Worm (Caenorhabditis elegans) whole organism, L1 larva: ENCODE measurements around the gene aly-3.

ENCODE experiments used
- C16A3.4 ChIP-seq: fragments of 150-350 bp; optimal IDR thresholded peaks from 2 replicates; lab custom pipeline; 2014; ENCODE audit warnings: missing biosample characterization, missing genetic modification characterization
- F16B12.6 ChIP-seq: fragments of 150-350 bp; optimal IDR thresholded peaks from 2 replicates; lab custom pipeline; 2014; ENCODE audit warnings: missing biosample characterization, missing genetic modification characterization
- aha-1 ChIP-seq: fragments of 150-350 bp; optimal IDR thresholded peaks from 2 replicates; lab custom pipeline; 2014; ENCODE audit warnings: missing biosample characterization, missing genetic modification characterization
- blmp-1 ChIP-seq: fragments of 150-350 bp; optimal IDR thresholded peaks from 2 replicates; lab custom pipeline; 2014; ENCODE audit warnings: missing biosample characterization, missing genetic modification characterization
- ceh-63 ChIP-seq: fragments of 200-800 bp; sonication (Bioruptor generic); optimal IDR thresholded peaks from 2 replicates; lab custom pipeline; 2018; ENCODE audit warnings: mild to moderate bottlenecking, missing genetic modification characterization, missing compliant biosample characterization
- ceh-82 ChIP-seq, 3 experiments: fragments of 150-350 bp in 1 of 3; sonication (generic microtip) in 2 of 3; optimal IDR thresholded peaks; 2 replicates each; lab custom pipeline; 2014 to 2017; ENCODE audit warnings: missing biosample characterization in 3 of 3, missing genetic modification characterization in 3 of 3
- dpl-1 ChIP-seq, 3 experiments: fragments of 150-350 bp in 2 of 3; sonication (generic microtip) in 1 of 3; optimal IDR thresholded peaks; 2 replicates each; lab custom pipeline; 2014 to 2017; ENCODE audit warnings: missing biosample characterization in 3 of 3, missing genetic modification characterization in 3 of 3, missing genetic modification reagents in 3 of 3
- efl-1 ChIP-seq, 4 experiments: fragments of 150-350 bp; optimal IDR thresholded peaks in 3 of 4; peaks in 1 of 4; 1 replicate in 1 of 4; 2 replicates in 3 of 4; lab custom pipeline; 2014; ENCODE audit warnings: missing biosample characterization in 2 of 4, missing genetic modification characterization in 2 of 4, missing genetic modification reagents in 2 of 4
- efl-3 ChIP-seq: fragments of 200-800 bp; sonication (Bioruptor generic); optimal IDR thresholded peaks from 2 replicates; lab custom pipeline; 2018; ENCODE audit warnings: mild to moderate bottlenecking, missing genetic modification characterization, missing compliant biosample characterization
- fkh-10 ChIP-seq: sonication (generic microtip); optimal IDR thresholded peaks from 2 replicates; lab custom pipeline; 2017; ENCODE audit warnings: missing biosample characterization, missing genetic modification reagents, missing genetic modification characterization
- fkh-4 ChIP-seq: sonication (generic microtip); optimal IDR thresholded peaks from 2 replicates; lab custom pipeline; 2016; ENCODE audit warnings: missing compliant biosample characterization, missing genetic modification characterization, borderline replicate concordance
- isw-1 ChIP-seq: fragments of 200-800 bp; sonication (Bioruptor generic); IDR thresholded peaks from 2 replicates; pipeline ENCODE4 v1.3.6; 2022; ENCODE audit warnings: missing genetic modification characterization, missing compliant biosample characterization
- lin-13 ChIP-seq: fragments of 150-350 bp; optimal IDR thresholded peaks from 2 replicates; lab custom pipeline; 2014; ENCODE audit warnings: missing biosample characterization, missing genetic modification reagents, missing genetic modification characterization
- lin-14 ChIP-seq: fragments of 200-800 bp; sonication (Bioruptor generic); optimal IDR thresholded peaks from 2 replicates; lab custom pipeline; 2018; ENCODE audit warnings: mild to moderate bottlenecking, missing genetic modification characterization, moderate library complexity, missing compliant biosample characterization
- lin-15B ChIP-seq: fragments of 150-350 bp; sonication (generic microtip); optimal IDR thresholded peaks from 3 replicates; lab custom pipeline; 2014; ENCODE audit warnings: missing biosample characterization, missing genetic modification characterization
- lin-35 ChIP-seq, 2 experiments: fragments of 150-350 bp; optimal IDR thresholded peaks; 2 replicates each; lab custom pipeline; 2014; ENCODE audit warnings: missing biosample characterization in 2 of 2, missing genetic modification characterization in 2 of 2, missing genetic modification reagents in 2 of 2
- lsy-2 ChIP-seq, 2 experiments: fragments of 150-350 bp; optimal IDR thresholded peaks; 2 replicates each; lab custom pipeline; 2014; ENCODE audit warnings: missing biosample characterization in 2 of 2, missing genetic modification characterization in 2 of 2
- mab-9 ChIP-seq: fragments of 200-800 bp; sonication (Bioruptor generic); IDR thresholded peaks from 2 replicates; pipeline ENCODE4 v1.3.6; 2022; ENCODE audit warnings: missing genetic modification reagents, missing genetic modification characterization, missing compliant biosample characterization
- mdl-1 ChIP-seq, 2 experiments: fragments of 150-350 bp; optimal IDR thresholded peaks; 2 replicates each; lab custom pipeline; 2014 to 2017; ENCODE audit warnings: missing biosample characterization in 2 of 2, missing genetic modification characterization in 2 of 2, inconsistent platforms in 1 of 2
- mep-1 ChIP-seq: fragments of 150-350 bp; optimal IDR thresholded peaks from 2 replicates; lab custom pipeline; 2014; ENCODE audit warnings: missing biosample characterization, missing genetic modification characterization
- nhr-20 ChIP-seq: sonication (generic microtip); optimal IDR thresholded peaks from 2 replicates; lab custom pipeline; 2016; ENCODE audit warnings: mild to moderate bottlenecking, missing genetic modification characterization, missing compliant biosample characterization
- nhr-47 ChIP-seq: sonication (generic microtip); optimal IDR thresholded peaks from 2 replicates; lab custom pipeline; 2016; ENCODE audit warnings: mild to moderate bottlenecking, missing genetic modification characterization, moderate library complexity, missing compliant biosample characterization
- nhr-71 ChIP-seq: sonication (generic microtip); optimal IDR thresholded peaks from 2 replicates; lab custom pipeline; 2016; ENCODE audit warnings: mild to moderate bottlenecking, missing genetic modification characterization, moderate library complexity, missing compliant biosample characterization
- rnt-1 ChIP-seq: sonication (generic microtip); optimal IDR thresholded peaks from 2 replicates; lab custom pipeline; 2016; ENCODE audit warnings: mild to moderate bottlenecking, missing genetic modification characterization, moderate library complexity, missing compliant biosample characterization
- skn-1 ChIP-seq: fragments of 150-350 bp; optimal IDR thresholded peaks from 2 replicates; lab custom pipeline; 2014; ENCODE audit warnings: missing biosample characterization, missing genetic modification characterization
- snu-23 ChIP-seq: sonication (generic microtip); optimal IDR thresholded peaks from 2 replicates; lab custom pipeline; 2016; ENCODE audit warnings: missing genetic modification characterization, missing compliant biosample characterization
- swsn-7 ChIP-seq: sonication (generic microtip); optimal IDR thresholded peaks from 2 replicates; lab custom pipeline; 2016; ENCODE audit warnings: missing genetic modification characterization, missing compliant biosample characterization
- tbx-2 ChIP-seq: sonication (generic microtip); optimal IDR thresholded peaks from 2 replicates; lab custom pipeline; 2016; ENCODE audit warnings: missing genetic modification characterization, missing compliant biosample characterization
- tlp-1 ChIP-seq: fragments of 150-350 bp; optimal IDR thresholded peaks from 2 replicates; lab custom pipeline; 2014; ENCODE audit warnings: missing biosample characterization, missing genetic modification characterization
- unc-62 ChIP-seq: fragments of 150-350 bp; optimal IDR thresholded peaks from 2 replicates; lab custom pipeline; 2014; ENCODE audit warnings: missing biosample characterization, missing genetic modification reagents, missing genetic modification characterization
- unc-86 ChIP-seq: sonication (generic microtip); optimal IDR thresholded peaks from 2 replicates; lab custom pipeline; 2016; ENCODE audit warnings: missing genetic modification characterization, missing compliant biosample characterization
- zip-4 ChIP-seq: fragments of 200-800 bp; sonication (Bioruptor generic); optimal IDR thresholded peaks from 2 replicates; lab custom pipeline; 2018; ENCODE audit warnings: mild to moderate bottlenecking, missing genetic modification characterization, moderate library complexity, missing compliant biosample characterization

Gene aly-3

DNA sequence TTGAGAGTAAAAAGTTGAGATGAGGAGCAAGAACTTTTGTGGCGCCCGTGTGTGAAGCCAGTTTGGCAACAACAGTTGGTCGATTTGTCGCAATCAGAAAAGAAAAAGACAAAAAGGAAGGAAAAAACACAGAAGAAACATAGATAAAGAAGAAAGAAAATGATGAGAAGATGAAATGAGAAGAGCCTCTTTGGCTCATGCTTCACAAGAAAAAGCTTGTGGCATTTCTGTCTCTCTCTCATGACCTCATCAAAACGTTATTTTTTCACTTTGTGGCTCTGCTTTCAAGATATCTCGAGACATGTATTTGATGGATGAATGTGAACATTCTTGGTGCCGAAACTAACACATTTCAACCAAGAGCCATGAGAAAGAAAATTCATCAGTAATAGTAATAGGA, 10.0 kb upstream of the aly-3 start (continued):
- TF ChIP-seq unc-62 (GFP tag; lab: Kevin White, UChicago), result no peak
- no peak for TF ChIP-seq mdl-1 (tag; optimal IDR thresholded peaks at IDR 0.05; lab: Kevin White, UChicago)
- TF ChIP-seq, all 84 proteins: peak for 11

- no peak for TF ChIP-seq efl-3 (GFP tag; lab: Kevin White, UChicago)
- no peak for TF ChIP-seq aha-1 (tag; lab: Kevin White, UChicago)
- TF ChIP-seq zip-4 (GFP tag; lab: Kevin White, UChicago), result no peak
- TF ChIP-seq tbx-2 (tag; lab: Kevin White, UChicago), result peak; percentile 19
- TF ChIP-seq lsy-2 (tag; optimal IDR thresholded peaks at IDR 0.05; lab: Kevin White, UChicago), result peak in 1 of 2 experiments; percentile 45
- TF ChIP-seq nhr-47, result peak; percentile 38
- TF ChIP-seq rnt-1, result peak; percentile 28
- TF ChIP-seq ceh-63 (GFP tag; lab: Kevin White, UChicago), result peak; percentile 56
- peak in 1 of 3 experiments; percentile 6 for TF ChIP-seq ceh-82 (tag; optimal IDR thresholded peaks at IDR 0.05; lab: Kevin White, UChicago)
- peak; percentile 84 for TF ChIP-seq lin-14 (GFP tag; lab: Kevin White, UChicago)
- peak; percentile 76 for TF ChIP-seq fkh-10 (GFP tag; lab: Kevin White, UChicago)
- peak; percentile 51 for TF ChIP-seq nhr-71 (tag; lab: Kevin White, UChicago)
- peak in 1 of 2 experiments; percentile 5 for TF ChIP-seq efl-1 (optimal IDR thresholded peaks at IDR 0.05; lab: Kevin White, UChicago)
- no peak for TF ChIP-seq efl-1 (GFP tag; optimal IDR thresholded peaks at IDR 0.05 in 1 of 2; lab: Kevin White, UChicago)
- TF ChIP-seq unc-86 (tag; lab: Kevin White, UChicago), result no peak
- no peak for TF ChIP-seq mab-9 (GFP tag; lab: Robert Waterston, UW)
- peak; percentile 28 for TF ChIP-seq snu-23 (GFP tag; lab: Kevin White, UChicago)
- TF ChIP-seq swsn-7 (tag; lab: Kevin White, UChicago), result peak; percentile 16
- TF ChIP-seq, all 84 proteins: peak for 12
These were observed 8.6 kb upstream of the aly-3 start for ce11 chrIV:12114498-12114897.

DNA sequence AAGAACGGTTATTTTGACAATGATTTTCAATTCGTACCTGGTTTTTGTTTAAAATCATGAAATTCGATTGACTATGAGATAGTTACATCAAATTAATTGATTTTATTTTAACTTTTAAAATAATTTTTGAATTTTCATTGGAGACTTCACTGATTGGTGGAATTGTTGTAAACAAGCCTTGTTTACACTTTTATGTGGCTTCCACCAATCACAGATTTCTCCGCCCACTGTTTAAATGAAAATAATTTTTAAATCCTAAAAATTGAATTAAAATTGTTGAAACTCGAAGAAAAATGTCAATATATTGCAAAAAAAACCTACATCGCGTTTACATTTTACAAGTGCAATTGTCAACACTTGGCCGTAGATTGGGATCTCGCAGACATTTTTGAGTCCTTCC, 2.5 kb upstream of the aly-3 start:
- TF ChIP-seq efl-1 (optimal IDR thresholded peaks at IDR 0.05; lab: Kevin White, UChicago), result no peak
- TF ChIP-seq efl-1 (GFP tag; optimal IDR thresholded peaks at IDR 0.05 in 1 of 2; lab: Kevin White, UChicago), result peak in 1 of 2 experiments; percentile 38
- no peak for TF ChIP-seq nhr-20 (tag; lab: Kevin White, UChicago)

ce11 chrIV:12121076-12121475, 2.0 kb upstream of the aly-3 start, which contains the start of the genes ddb-1 and M18.6:
ddb-1 (minus strand) TSS chrIV:12121165.
M18.6 (plus strand) TSS chrIV:12121310.
- peak; percentile 20 for TF ChIP-seq snu-23 (GFP tag; lab: Kevin White, UChicago)
- TF ChIP-seq lsy-2 (tag; optimal IDR thresholded peaks at IDR 0.05; lab: Kevin White, UChicago), result peak in 1 of 2 experiments; percentile 69
- TF ChIP-seq fkh-4 (tag; lab: Kevin White, UChicago), result no peak
- TF ChIP-seq tlp-1 (tag; lab: Kevin White, UChicago), result no peak
- TF ChIP-seq mep-1 (tag; lab: Kevin White, UChicago), result peak; percentile 65
- TF ChIP-seq nhr-71 (tag; lab: Kevin White, UChicago), result peak; percentile 24
- peak in 2 of 3 experiments; percentile 33 to 57 for TF ChIP-seq dpl-1 (GFP tag; optimal IDR thresholded peaks at IDR 0.05; lab: Kevin White, UChicago)
- TF ChIP-seq efl-1 (optimal IDR thresholded peaks at IDR 0.05; lab: Kevin White, UChicago), result peak; percentile 36 to 54
- TF ChIP-seq efl-1 (GFP tag; optimal IDR thresholded peaks at IDR 0.05 in 1 of 2; lab: Kevin White, UChicago), result peak; percentile 56 to 92
- TF ChIP-seq skn-1, result peak; percentile 16
- peak; percentile 2 for TF ChIP-seq F16B12.6 (tag; lab: Kevin White, UChicago)
- TF ChIP-seq C16A3.4 (tag; lab: Kevin White, UChicago), result peak; percentile 51
- TF ChIP-seq lin-13 (GFP tag; lab: Kevin White, UChicago), result peak; percentile 2
- TF ChIP-seq blmp-1 (tag; lab: Kevin White, UChicago), result peak; percentile 53
- peak; percentile 47 to 69 for TF ChIP-seq lin-35 (GFP tag; optimal IDR thresholded peaks at IDR 0.05; lab: Kevin White, UChicago)
- TF ChIP-seq lin-15B (tag; lab: Kevin White, UChicago), result peak; percentile 16
- no peak for TF ChIP-seq isw-1 (GFP tag; lab: Robert Waterston, UW)
- TF ChIP-seq unc-86 (tag; lab: Kevin White, UChicago), result no peak
- TF ChIP-seq ceh-82 (tag; optimal IDR thresholded peaks at IDR 0.05; lab: Kevin White, UChicago), result peak in 2 of 3 experiments; percentile 28 to 38
